Worm (Caenorhabditis elegans): ENCODE data around the gene F25B5.3.

DNA sequence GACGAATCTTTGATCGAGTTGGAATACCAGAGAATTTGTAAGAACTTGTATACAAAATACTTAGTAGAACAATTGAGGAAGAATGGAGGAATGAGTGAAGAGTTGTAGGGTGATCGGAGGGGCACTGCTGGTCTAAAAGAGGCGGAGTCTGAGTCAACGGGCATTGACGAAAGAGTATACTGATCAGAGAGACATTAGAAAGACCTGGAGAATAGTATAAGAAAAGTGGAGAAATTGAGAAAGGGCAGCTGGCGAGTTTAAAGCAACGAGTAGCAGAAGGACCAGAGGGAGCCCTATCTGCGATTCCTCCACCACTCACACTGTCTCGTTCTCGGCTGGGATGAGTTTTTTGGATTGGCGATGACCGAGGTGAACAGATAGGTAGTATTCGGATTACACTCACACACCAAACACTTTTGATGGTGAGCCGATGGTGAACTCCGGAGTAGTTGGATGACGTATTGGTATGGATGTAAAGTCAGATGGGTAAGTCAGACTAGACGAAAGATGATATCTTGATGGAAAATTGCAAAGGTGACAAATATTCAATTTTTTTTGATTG, 17.2 kb upstream of the F25B5.3 start, which contains the start of gene EGAP1.5:
- no peak for TF ChIP-seq T23F11.4 (GFP tag; optimal IDR thresholded peaks at IDR 0.05)
- TF ChIP-seq elt-2 (tag; optimal IDR thresholded peaks at IDR 0.05), result no peak
- no peak for TF ChIP-seq Y22D7AL.16 (tag; optimal IDR thresholded peaks at IDR 0.05)
- no peak for TF ChIP-seq ceh-30 (tag; optimal IDR thresholded peaks at IDR 0.05)
